Fruit fly (Drosophila melanogaster): ENCODE results near the gene CG32512.
A peak's percentile ranks its signal among the peaks of the same experiment; 100 is the strongest.

CG32512 gene

DNA sequence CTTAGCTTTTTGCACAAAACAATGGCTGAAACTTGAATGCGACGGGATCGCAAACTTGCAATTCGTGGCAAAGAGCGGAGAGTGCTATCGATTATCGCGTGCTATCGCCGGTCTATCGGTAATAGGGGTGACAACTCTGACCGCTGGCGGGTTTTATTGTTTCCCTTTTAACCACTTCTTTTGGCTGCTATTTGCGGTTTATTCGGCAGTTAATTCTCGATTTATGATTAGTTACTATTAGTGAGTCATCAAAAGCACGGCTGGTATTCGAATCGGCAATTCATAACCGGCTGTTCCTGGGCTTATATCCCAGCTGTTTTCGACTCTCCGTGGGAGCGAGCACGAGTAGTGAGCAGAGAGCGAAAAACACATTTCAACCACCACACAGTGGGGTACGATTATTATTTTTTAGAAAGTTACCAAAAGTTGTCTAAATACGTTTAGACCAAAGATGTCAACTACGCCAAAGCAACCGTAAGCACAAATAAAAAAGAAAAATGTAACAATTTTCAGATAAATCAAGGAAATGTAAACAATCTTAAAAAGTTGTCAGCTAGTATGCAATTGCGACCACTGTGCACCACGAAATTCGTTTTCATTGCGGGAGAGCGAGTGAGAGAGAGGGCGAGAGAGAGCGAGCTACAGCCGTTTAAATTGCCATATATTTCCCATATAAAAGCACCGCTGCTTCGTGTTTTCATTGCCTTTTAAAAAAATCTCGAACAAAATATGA, 13.3 kb downstream of the CG32512 start, which contains the start of the genes Stt3A and bves (continued):
- peak; percentile 94 for TF ChIP-seq CG11696 (GFP tag; IDR thresholded peaks at IDR 0.05)
- TF ChIP-seq CG43689 (GFP tag; IDR thresholded peaks at IDR 0.05), result peak; percentile 94
- TF ChIP-seq CG3281 (GFP tag; optimal IDR thresholded peaks at IDR 0.05), result peak; percentile 98
- peak; percentile 97 for TF ChIP-seq CG1233 (GFP tag; optimal IDR thresholded peaks at IDR 0.05)
- TF ChIP-seq CG16815 (GFP tag; optimal IDR thresholded peaks at IDR 0.05), result peak; percentile 97
- peak; percentile 95 for TF ChIP-seq ab (GFP tag; optimal IDR thresholded peaks at IDR 0.05)
- peak; percentile 99 for TF ChIP-seq Fer1 (GFP tag; optimal IDR thresholded peaks at IDR 0.05)
- TF ChIP-seq CG7357 (GFP tag; IDR thresholded peaks at IDR 0.05), result peak; percentile 91
- peak; percentile 92 for TF ChIP-seq CG5180 (GFP tag; optimal IDR thresholded peaks at IDR 0.05)
- TF ChIP-seq CG34422 (GFP tag; IDR thresholded peaks at IDR 0.05), result peak; percentile 98
- TF ChIP-seq sima (GFP tag; optimal IDR thresholded peaks at IDR 0.05), result peak; percentile 95
- TF ChIP-seq CG4424 (GFP tag; optimal IDR thresholded peaks at IDR 0.05), result peak; percentile 98
- TF ChIP-seq bab2 (GFP tag; optimal IDR thresholded peaks at IDR 0.05), result peak; percentile 98
- TF ChIP-seq fu2 (GFP tag; optimal IDR thresholded peaks at IDR 0.05), result peak; percentile 98
- TF ChIP-seq pho (GFP tag; optimal IDR thresholded peaks at IDR 0.05), result peak; percentile 98
- TF ChIP-seq CG10274 (GFP tag; optimal IDR thresholded peaks at IDR 0.05), result peak; percentile 91
- peak; percentile 95 for TF ChIP-seq da (GFP tag; optimal IDR thresholded peaks at IDR 0.05)
- TF ChIP-seq run (tag; optimal IDR thresholded peaks at IDR 0.05), result peak; percentile 98
- peak; percentile 98 for TF ChIP-seq CG10654 (GFP tag; optimal IDR thresholded peaks at IDR 0.05)
- peak; percentile 39 for TF ChIP-seq pzg (GFP tag; optimal IDR thresholded peaks at IDR 0.05)
- peak; percentile 75; the same call in 1 of the 4 replicates for TF ChIP-seq chinmo (GFP tag; IDR thresholded peaks at IDR 0.05; ENCODE audit: partially characterized antibody)
- TF ChIP-seq CG18764 (GFP tag; optimal IDR thresholded peaks at IDR 0.05), result peak; percentile 95
- peak; percentile 97 for TF ChIP-seq ind (GFP tag; optimal IDR thresholded peaks at IDR 0.05)
- peak; percentile 97 for TF ChIP-seq zfh2 (GFP tag; optimal IDR thresholded peaks at IDR 0.05)
- peak; percentile 94 for TF ChIP-seq sug (tag; optimal IDR thresholded peaks at IDR 0.05)
- peak; percentile 96 for TF ChIP-seq jing (GFP tag; optimal IDR thresholded peaks at IDR 0.05)
- peak; percentile 99 for TF ChIP-seq Hsf (GFP tag; optimal IDR thresholded peaks at IDR 0.05)
- TF ChIP-seq gsb (GFP tag; IDR thresholded peaks at IDR 0.05), result peak; percentile 94
- peak; percentile 86 for TF ChIP-seq ssp (GFP tag; IDR thresholded peaks at IDR 0.05)
- TF ChIP-seq CG10431 (GFP tag; optimal IDR thresholded peaks at IDR 0.05), result peak; percentile 93
- peak; percentile 92 for TF ChIP-seq CG31365 (tag; optimal IDR thresholded peaks at IDR 0.05)
- TF ChIP-seq wek (GFP tag; optimal IDR thresholded peaks at IDR 0.05), result peak; percentile 95
- TF ChIP-seq CG2875 (GFP tag; optimal IDR thresholded peaks at IDR 0.05), result peak; percentile 99
- TF ChIP-seq chn (GFP tag; optimal IDR thresholded peaks at IDR 0.05), result peak; percentile 99
- TF ChIP-seq CG10959 (GFP tag; IDR thresholded peaks at IDR 0.05), result peak; percentile 96
- TF ChIP-seq CG7372 (GFP tag; IDR thresholded peaks at IDR 0.05), result peak; percentile 95
- peak; percentile 99 for TF ChIP-seq Side (GFP tag; optimal IDR thresholded peaks at IDR 0.05)
- TF ChIP-seq lola (GFP tag; optimal IDR thresholded peaks at IDR 0.05), result peak in 1 of 3 experiments; percentile 97
- peak; percentile 94 for TF ChIP-seq CG12104 (GFP tag; optimal IDR thresholded peaks at IDR 0.05)
- peak; percentile 99 for TF ChIP-seq gsb-n (tag; optimal IDR thresholded peaks at IDR 0.05)
- TF ChIP-seq Opbp (GFP tag; IDR thresholded peaks at IDR 0.05; ENCODE audit: partially characterized antibody), result peak; percentile 59; the same call in 2 of the 3 replicates
- TF ChIP-seq CG7928 (GFP tag; optimal IDR thresholded peaks at IDR 0.05), result peak; percentile 78
- TF ChIP-seq CG17385 (GFP tag; optimal IDR thresholded peaks at IDR 0.05), result peak; percentile 97
- TF ChIP-seq Optix (GFP tag; IDR thresholded peaks at IDR 0.05), result peak; percentile 96
- peak; percentile 86 for TF ChIP-seq jigr1 (GFP tag; IDR thresholded peaks at IDR 0.05)
- peak; percentile 100 for TF ChIP-seq CG4707 (GFP tag; optimal IDR thresholded peaks at IDR 0.05)
- TF ChIP-seq hb (GFP tag; IDR thresholded peaks at IDR 0.05; ENCODE audit: partially characterized antibody), result peak; percentile 68; the same call in 2 of the 3 replicates
- no peak for TF ChIP-seq pan (optimal IDR thresholded peaks at IDR 0.05)
- TF ChIP-seq pan (GFP tag; optimal IDR thresholded peaks at IDR 0.05 in 1 of 2, IDR thresholded peaks at IDR 0.05 in 1 of 2), result peak in 1 of 2 experiments; percentile 97

All from whole organism, embryonic.